Worm (Caenorhabditis elegans) whole organism, L4 larva: ENCODE measurements around the gene Y46G5A.39.

ENCODE experiments used
- F26F4.8 ChIP-seq: fragments of 200-800 bp; sonication (Bioruptor generic); conservative IDR thresholded peaks from 2 replicates; pipeline ENCODE4 v1.3.6; 2022; ENCODE audit warnings: missing genetic modification characterization, missing compliant biosample characterization
- F37D6.2 ChIP-seq: sonication (generic microtip); optimal IDR thresholded peaks from 2 replicates; lab custom pipeline; 2016; ENCODE audit warnings: mild to moderate bottlenecking, missing genetic modification characterization, missing compliant biosample characterization
- ZK546.5 ChIP-seq, 2 experiments: sonication (generic microtip); optimal IDR thresholded peaks; 2 replicates each; lab custom pipeline; 2017; ENCODE audit warnings: missing biosample characterization in 2 of 2, missing genetic modification characterization in 2 of 2
- aha-1 ChIP-seq: fragments of 150-350 bp; peaks from one replicate; lab custom pipeline; 2014; ENCODE audit warnings: missing biosample characterization, missing genetic modification characterization
- aly-2 ChIP-seq: sonication (generic microtip); optimal IDR thresholded peaks from 2 replicates; lab custom pipeline; 2018; ENCODE audit warnings: missing biosample characterization, missing genetic modification characterization
- ama-1 ChIP-seq: fragments of 150-350 bp; optimal IDR thresholded peaks from 2 replicates; lab custom pipeline; 2014; ENCODE audit warnings: inconsistent platforms, mixed read lengths
- arid-1 ChIP-seq: fragments of 200-800 bp; sonication (Bioruptor generic); conservative IDR thresholded peaks from 2 replicates; pipeline ENCODE4 v1.3.6; 2022; ENCODE audit warnings: missing genetic modification reagents, missing genetic modification characterization, missing compliant biosample characterization
- attf-4 ChIP-seq: sonication (generic microtip); optimal IDR thresholded peaks from 3 replicates; lab custom pipeline; 2017; ENCODE audit warnings: missing biosample characterization, missing genetic modification characterization
- ceh-20 ChIP-seq: fragments of 200-800 bp; sonication (Bioruptor generic); IDR thresholded peaks from 2 replicates; pipeline ENCODE4 v1.3.6; 2022; ENCODE audit warnings: missing genetic modification reagents, missing genetic modification characterization, missing compliant biosample characterization
- ceh-28 ChIP-seq: fragments of 150-350 bp; optimal IDR thresholded peaks from 2 replicates; lab custom pipeline; 2014; ENCODE audit warnings: missing biosample characterization, missing genetic modification reagents, missing genetic modification characterization
- ceh-32 ChIP-seq: sonication (generic microtip); optimal IDR thresholded peaks from 2 replicates; lab custom pipeline; 2016; ENCODE audit warnings: mild to moderate bottlenecking, missing genetic modification characterization, missing compliant biosample characterization; ENCODE audit not compliant: poor library complexity
- ceh-44 ChIP-seq: fragments of 200-800 bp; sonication (Bioruptor generic); IDR thresholded peaks from 2 replicates; pipeline ENCODE4 v1.3.6; 2022; ENCODE audit warnings: missing genetic modification reagents, missing genetic modification characterization, missing compliant biosample characterization
- ces-1 ChIP-seq: fragments of 150-350 bp; sonication (generic microtip); optimal IDR thresholded peaks from 4 replicates; lab custom pipeline; 2014; ENCODE audit warnings: missing biosample characterization, missing genetic modification reagents, missing genetic modification characterization
- daf-8 ChIP-seq: fragments of 200-800 bp; sonication (Bioruptor generic); IDR thresholded peaks from 2 replicates; pipeline ENCODE4 v1.3.6; 2022; ENCODE audit warnings: missing genetic modification characterization, missing compliant biosample characterization
- dmd-6 ChIP-seq: fragments of 200-800 bp; sonication (Bioruptor generic); IDR thresholded peaks from 2 replicates; pipeline ENCODE4 v1.3.6; 2022; ENCODE audit warnings: missing genetic modification reagents, missing genetic modification characterization, missing compliant biosample characterization
- dmd-8 ChIP-seq: fragments of 200-800 bp; sonication (Bioruptor generic); IDR thresholded peaks from 2 replicates; pipeline ENCODE4 v1.3.6; 2022; ENCODE audit warnings: missing genetic modification characterization, missing compliant biosample characterization
- duxl-1 ChIP-seq: sonication (generic microtip); optimal IDR thresholded peaks from 2 replicates; lab custom pipeline; 2016; ENCODE audit warnings: mild to moderate bottlenecking, missing genetic modification characterization, moderate library complexity, missing compliant biosample characterization; ENCODE audit not compliant: poor library complexity
- gei-8 ChIP-seq: fragments of 200-800 bp; sonication (Bioruptor generic); optimal IDR thresholded peaks from 2 replicates; lab custom pipeline; 2018; ENCODE audit warnings: mild to moderate bottlenecking, missing genetic modification characterization, missing compliant biosample characterization
- hlh-11 ChIP-seq: fragments of 200-800 bp; sonication (Bioruptor generic); optimal IDR thresholded peaks from 2 replicates; lab custom pipeline; 2018; ENCODE audit warnings: mild to moderate bottlenecking, missing genetic modification characterization, missing compliant biosample characterization
- hmg-1.1 ChIP-seq: fragments of 200-800 bp; sonication (Bioruptor generic); IDR thresholded peaks from 2 replicates; pipeline ENCODE4 v1.3.6; 2022; ENCODE audit warnings: missing genetic modification reagents, missing genetic modification characterization, missing compliant biosample characterization
- lin-1 ChIP-seq: fragments of 200-800 bp; sonication (Bioruptor generic); IDR thresholded peaks from 2 replicates; pipeline ENCODE4 v1.3.6; 2022; ENCODE audit warnings: missing genetic modification reagents, missing genetic modification characterization, missing compliant biosample characterization
- lin-15B ChIP-seq: fragments of 150-350 bp; sonication (generic microtip); optimal IDR thresholded peaks from 3 replicates; lab custom pipeline; 2014; ENCODE audit warnings: missing biosample characterization, missing genetic modification characterization
- lin-29 ChIP-seq: fragments of 200-800 bp; sonication (Bioruptor generic); IDR thresholded peaks from 2 replicates; pipeline ENCODE4 v1.3.6; 2022; ENCODE audit warnings: missing genetic modification reagents, missing genetic modification characterization, missing compliant biosample characterization
- lin-39 ChIP-seq: fragments of 150-350 bp; optimal IDR thresholded peaks from 2 replicates; lab custom pipeline; 2014; ENCODE audit warnings: missing biosample characterization, missing genetic modification reagents, missing genetic modification characterization
- madf-9 ChIP-seq: fragments of 200-800 bp; sonication (Bioruptor generic); conservative IDR thresholded peaks from 2 replicates; pipeline ENCODE4 v1.3.6; 2022; ENCODE audit warnings: missing genetic modification reagents, missing genetic modification characterization, missing compliant biosample characterization
- mep-1 ChIP-seq: fragments of 150-350 bp; sonication (generic microtip); optimal IDR thresholded peaks from 3 replicates; lab custom pipeline; 2014; ENCODE audit warnings: missing biosample characterization, missing genetic modification characterization
- mes-2 ChIP-seq: sonication (generic microtip); optimal IDR thresholded peaks from 2 replicates; lab custom pipeline; 2016; ENCODE audit warnings: missing genotype, mild to moderate bottlenecking, missing genetic modification characterization, missing compliant biosample characterization; ENCODE audit not compliant: poor library complexity, severe bottlenecking
- mxl-2 ChIP-seq: fragments of 200-800 bp; sonication (Bioruptor generic); conservative IDR thresholded peaks from 2 replicates; pipeline ENCODE4 v1.3.6; 2022; ENCODE audit warnings: missing genetic modification reagents, missing genetic modification characterization, missing compliant biosample characterization
- nhr-111 ChIP-seq: fragments of 200-800 bp; sonication (Bioruptor generic); optimal IDR thresholded peaks from 2 replicates; lab custom pipeline; 2018; ENCODE audit warnings: mild to moderate bottlenecking, missing genetic modification characterization, missing compliant biosample characterization
- nhr-42 ChIP-seq: fragments of 200-800 bp; sonication (Bioruptor generic); IDR thresholded peaks from 2 replicates; pipeline ENCODE4 v1.3.6; 2022; ENCODE audit warnings: missing genetic modification characterization, missing compliant biosample characterization
- nhr-48 ChIP-seq: sonication (generic microtip); optimal IDR thresholded peaks from 2 replicates; lab custom pipeline; 2016; ENCODE audit warnings: mild to moderate bottlenecking, missing genetic modification characterization, missing compliant biosample characterization
- nhr-6 ChIP-seq: fragments of 150-350 bp; optimal IDR thresholded peaks from 2 replicates; lab custom pipeline; 2014; ENCODE audit warnings: missing biosample characterization, missing genetic modification characterization
- nhr-76 ChIP-seq: fragments of 150-350 bp; optimal IDR thresholded peaks from 2 replicates; lab custom pipeline; 2014; ENCODE audit warnings: missing biosample characterization, missing genetic modification characterization
- nhr-77 ChIP-seq: fragments of 150-350 bp; optimal IDR thresholded peaks from 2 replicates; lab custom pipeline; 2014; ENCODE audit warnings: missing biosample characterization, missing genetic modification characterization
- pha-4 ChIP-seq, 2 experiments: fragments of 150-350 bp in 1 of 2; fragments of 200-800 bp in 1 of 2; sonication (Bioruptor generic) in 1 of 2; IDR thresholded peaks in 1 of 2; optimal IDR thresholded peaks in 1 of 2; 2 replicates each; pipeline versions ENCODE4 v1.3.6 to Lab custom; 2014 to 2022; ENCODE audit warnings: missing genetic modification characterization in 2 of 2, missing genetic modification reagents in 2 of 2, missing biosample characterization in 1 of 2, missing compliant biosample characterization in 1 of 2
- php-3 ChIP-seq: fragments of 200-800 bp; sonication (Bioruptor generic); IDR thresholded peaks from 2 replicates; pipeline ENCODE4 v1.3.6; 2022; ENCODE audit warnings: missing genetic modification reagents, missing genetic modification characterization, missing compliant biosample characterization
- sdz-12 ChIP-seq: fragments of 200-800 bp; sonication (Bioruptor generic); optimal IDR thresholded peaks from 2 replicates; lab custom pipeline; 2018; ENCODE audit warnings: mild to moderate bottlenecking, missing genetic modification characterization, missing compliant biosample characterization
- skn-1 ChIP-seq: fragments of 150-350 bp; optimal IDR thresholded peaks from 2 replicates; lab custom pipeline; 2014; ENCODE audit warnings: missing biosample characterization, missing genetic modification characterization
- snpc-1.2 ChIP-seq: fragments of 200-800 bp; sonication (Bioruptor generic); IDR thresholded peaks from 2 replicates; pipeline ENCODE4 v1.3.6; 2022; ENCODE audit warnings: missing genetic modification reagents, missing genetic modification characterization, missing compliant biosample characterization
- spr-1 ChIP-seq: sonication (generic microtip); optimal IDR thresholded peaks from 2 replicates; lab custom pipeline; 2016; ENCODE audit warnings: mild to moderate bottlenecking, missing genetic modification characterization, missing compliant biosample characterization
- tag-97 ChIP-seq: fragments of 200-800 bp; sonication (Bioruptor generic); IDR thresholded peaks from 2 replicates; pipeline ENCODE4 v1.3.6; 2022; ENCODE audit warnings: missing genetic modification characterization, missing compliant biosample characterization
- tra-1 ChIP-seq: fragments of 200-800 bp; sonication (Bioruptor generic); IDR thresholded peaks from 2 replicates; pipeline ENCODE4 v1.3.6; 2022; ENCODE audit warnings: missing genetic modification reagents, missing genetic modification characterization, missing compliant biosample characterization
- unc-130 ChIP-seq: sonication (generic microtip); optimal IDR thresholded peaks from 2 replicates; lab custom pipeline; 2016; ENCODE audit warnings: missing genetic modification reagents, missing genetic modification characterization, missing compliant biosample characterization
- unc-62 ChIP-seq, 3 experiments: fragments of 150-350 bp in 1 of 3; sonication (generic microtip); optimal IDR thresholded peaks in 2 of 3; peaks in 1 of 3; 1 replicate in 1 of 3; 2 replicates in 2 of 3; lab custom pipeline; 2014 to 2017; ENCODE audit warnings: missing biosample characterization in 3 of 3, missing genetic modification characterization in 3 of 3, missing genetic modification reagents in 3 of 3, missing genotype in 1 of 3
- vab-7 ChIP-seq: fragments of 200-800 bp; sonication (Bioruptor generic); IDR thresholded peaks from 2 replicates; pipeline ENCODE4 v1.3.6; 2022; ENCODE audit warnings: missing genetic modification reagents, missing genetic modification characterization, missing compliant biosample characterization
- zfp-3 ChIP-seq: fragments of 200-800 bp; sonication (Bioruptor generic); conservative IDR thresholded peaks from 2 replicates; pipeline ENCODE4 v1.3.6; 2022; ENCODE audit warnings: missing genetic modification reagents, missing genetic modification characterization, missing compliant biosample characterization
- zip-11 ChIP-seq: fragments of 200-800 bp; sonication (Bioruptor generic); IDR thresholded peaks from 2 replicates; pipeline ENCODE4 v1.3.6; 2022; ENCODE audit warnings: missing genetic modification characterization, missing compliant biosample characterization
- zip-2 ChIP-seq: fragments of 150-350 bp; optimal IDR thresholded peaks from 2 replicates; lab custom pipeline; 2014; ENCODE audit warnings: missing biosample characterization, missing genetic modification characterization
- ztf-11 ChIP-seq: fragments of 150-350 bp; optimal IDR thresholded peaks from 2 replicates; lab custom pipeline; 2014; ENCODE audit warnings: missing biosample characterization, missing genetic modification characterization
- ztf-7 ChIP-seq: fragments of 150-350 bp; optimal IDR thresholded peaks from 2 replicates; lab custom pipeline; 2014; ENCODE audit warnings: missing biosample characterization, missing genetic modification characterization

The Y46G5A.39 gene

ce11 chrII:12797211-12797794, 43.7 kb upstream of the Y46G5A.39 start:
- no peak for TF ChIP-seq attf-4 (tag; lab: Kevin White, UChicago)
- TF ChIP-seq ceh-32 (tag; lab: Kevin White, UChicago): no peak
- TF ChIP-seq lin-1 (GFP tag; lab: Robert Waterston, UW): 0 out of 2 replicates have a peak, but pooled peaks have one; percentile 15
- TF ChIP-seq nhr-48: no peak
- peak; percentile 32 for TF ChIP-seq nhr-77 (tag; lab: Kevin White, UChicago)
- TF ChIP-seq lin-29 (GFP tag; lab: Robert Waterston, UW): no peak
- no peak for TF ChIP-seq nhr-6 (tag; lab: Kevin White, UChicago)
- peak; percentile 10; the same call in 1 of the 2 replicates for TF ChIP-seq snpc-1.2
- TF ChIP-seq ama-1 (lab: Kevin White, UChicago): no peak
- no peak for TF ChIP-seq ceh-44 (GFP tag; lab: Robert Waterston, UW)
- no peak for TF ChIP-seq aly-2 (tag; lab: Kevin White, UChicago)
- no peak for TF ChIP-seq nhr-42 (GFP tag; lab: Robert Waterston, UW)
- no peak for TF ChIP-seq ceh-20
- no peak for TF ChIP-seq ZK546.5 (tag; optimal IDR thresholded peaks at IDR 0.05; lab: Kevin White, UChicago)
- TF ChIP-seq aha-1 (tag; lab: Kevin White, UChicago): no peak
- peak in 1 of 2 experiments; percentile 53 for TF ChIP-seq unc-62 (GFP tag; optimal IDR thresholded peaks at IDR 0.05 in 1 of 2; lab: Kevin White, UChicago)
- no peak for TF ChIP-seq unc-62 (tag; optimal IDR thresholded peaks at IDR 0.05; lab: Kevin White, UChicago)
- TF ChIP-seq ztf-7: no peak
- TF ChIP-seq dmd-8: no peak
- TF ChIP-seq tra-1 (GFP tag; lab: Robert Waterston, UW): 0 out of 2 replicates have a peak, but pooled peaks have one; percentile 11
- no peak for TF ChIP-seq daf-8 (GFP tag; lab: Robert Waterston, UW)
- no peak for TF ChIP-seq spr-1 (tag; lab: Kevin White, UChicago)
- no peak for TF ChIP-seq nhr-111 (GFP tag; lab: Kevin White, UChicago)
- TF ChIP-seq nhr-76: no peak
- no peak for TF ChIP-seq tag-97 (GFP tag; lab: Robert Waterston, UW)
- no peak for TF ChIP-seq zip-2 (tag; lab: Kevin White, UChicago)
- TF ChIP-seq unc-130 (GFP tag; lab: Kevin White, UChicago): no peak
- TF ChIP-seq mes-2 (tag; lab: Kevin White, UChicago): no peak
- no peak for TF ChIP-seq mxl-2 (GFP tag; lab: Robert Waterston, UW)
- TF ChIP-seq duxl-1 (tag; lab: Kevin White, UChicago): no peak
- TF ChIP-seq hlh-11 (tag; lab: Kevin White, UChicago): peak; percentile 61
- TF ChIP-seq ces-1: no peak
- TF ChIP-seq skn-1 (tag; lab: Kevin White, UChicago): no peak
- TF ChIP-seq php-3: peak; percentile 58; the same call in 1 of the 2 replicates
- TF ChIP-seq ztf-11 (tag; lab: Kevin White, UChicago): no peak
- TF ChIP-seq lin-15B (tag; lab: Kevin White, UChicago): no peak
- no peak for TF ChIP-seq vab-7 (GFP tag; lab: Robert Waterston, UW)
- TF ChIP-seq mep-1 (tag; lab: Kevin White, UChicago): peak; percentile 11
- TF ChIP-seq ceh-28 (tag; lab: Kevin White, UChicago): no peak
- TF ChIP-seq arid-1 (GFP tag; lab: Robert Waterston, UW): 0 out of 2 replicates have a peak, but pooled peaks have one; percentile 10
- no peak for TF ChIP-seq gei-8 (GFP tag; lab: Kevin White, UChicago)
- no peak for TF ChIP-seq madf-9 (GFP tag; lab: Robert Waterston, UW)
- peak; percentile 48 for TF ChIP-seq sdz-12 (GFP tag; lab: Kevin White, UChicago)
- TF ChIP-seq zfp-3 (GFP tag; lab: Robert Waterston, UW): 0 out of 2 replicates have a peak, but pooled peaks have one; percentile 17
- TF ChIP-seq dmd-6 (GFP tag; lab: Robert Waterston, UW): peak; percentile 80
- no peak; the same call in 1 of the 2 replicates for TF ChIP-seq hmg-1.1 (GFP tag; lab: Robert Waterston, UW)
- TF ChIP-seq zip-11 (GFP tag; lab: Robert Waterston, UW): no peak
- no peak for TF ChIP-seq pha-4 (GFP tag; IDR thresholded peaks at IDR 0.05; lab: Robert Waterston, UW)
- TF ChIP-seq pha-4 (tag; optimal IDR thresholded peaks at IDR 0.05; lab: Kevin White, UChicago): no peak
- TF ChIP-seq lin-39: no peak
- TF ChIP-seq F37D6.2 (tag; lab: Kevin White, UChicago): no peak
- no peak for TF ChIP-seq F26F4.8 (GFP tag; lab: Robert Waterston, UW)
